Fruit fly (Drosophila melanogaster) whole organism, embryonic: Measurements from ENCODE around the gene CG13022.

Experiments used
- Asciz ChIP-seq: fragments of 200-800 bp; sonication (Bioruptor generic); optimal IDR thresholded peaks from 2 replicates; lab custom pipeline; 2017; ENCODE audit warnings: missing biosample characterization, mild to moderate bottlenecking, missing genetic modification characterization, missing genetic modification reagents
- B-H1 ChIP-seq: fragments of 200-800 bp; sonication (Bioruptor generic); IDR thresholded peaks from 3 replicates; pipeline ENCODE4 v1.3.6; 2022; ENCODE audit warnings: missing biosample characterization, missing genetic modification characterization
- BtbVII ChIP-seq: fragments of 200-800 bp; sonication (Bioruptor generic); optimal IDR thresholded peaks from 3 replicates; lab custom pipeline; 2017; ENCODE audit warnings: missing biosample characterization, mild to moderate bottlenecking, missing genetic modification characterization
- CG10654 ChIP-seq: fragments of 200-800 bp; sonication (Bioruptor generic); optimal IDR thresholded peaks from 2 replicates; lab custom pipeline; 2016; ENCODE audit warnings: missing biosample characterization, missing genetic modification characterization
- CG11247 ChIP-seq: fragments of 200-800 bp; sonication (Bioruptor generic); IDR thresholded peaks from 2 replicates; pipeline ENCODE4 v1.3.6; 2022; ENCODE audit warnings: missing biosample characterization, missing genetic modification characterization
- CG12659 ChIP-seq: fragments of 200-800 bp; sonication (Bioruptor generic); optimal IDR thresholded peaks from 3 replicates; lab custom pipeline; 2017; ENCODE audit warnings: mild to moderate bottlenecking, missing biosample characterization, missing genetic modification reagents, missing genetic modification characterization
- CG12769 ChIP-seq: fragments of 200-800 bp; sonication (Bioruptor generic); optimal IDR thresholded peaks from 2 replicates; lab custom pipeline; 2019; ENCODE audit warnings: missing biosample characterization, mild to moderate bottlenecking, missing genetic modification characterization, moderate library complexity
- CG13296 ChIP-seq: fragments of 200-800 bp; sonication (Bioruptor generic); optimal IDR thresholded peaks from 3 replicates; lab custom pipeline; 2018; ENCODE audit warnings: missing biosample characterization, mild to moderate bottlenecking, missing genetic modification characterization
- CG13624 ChIP-seq: fragments of 200-800 bp; sonication (Bioruptor generic); optimal IDR thresholded peaks from 2 replicates; lab custom pipeline; 2016; ENCODE audit warnings: missing biosample characterization, missing genetic modification characterization
- CG14860 ChIP-seq: fragments of 200-800 bp; sonication (Bioruptor generic); IDR thresholded peaks from 3 replicates; pipeline ENCODE4 v1.3.6; 2022; ENCODE audit warnings: missing biosample characterization, missing genetic modification characterization; ENCODE audit not compliant: partially characterized antibody
- CG15011 ChIP-seq: fragments of 200-800 bp; sonication (Bioruptor generic); optimal IDR thresholded peaks from 3 replicates; lab custom pipeline; 2018; ENCODE audit warnings: missing biosample characterization, mild to moderate bottlenecking, missing genetic modification characterization
- CG1529 ChIP-seq: fragments of 200-800 bp; sonication (Bioruptor generic); optimal IDR thresholded peaks from 3 replicates; lab custom pipeline; 2018; ENCODE audit warnings: missing biosample characterization, missing genetic modification characterization
- CG17802 ChIP-seq: fragments of 200-800 bp; sonication (Bioruptor generic); optimal IDR thresholded peaks from 2 replicates; lab custom pipeline; 2018; ENCODE audit warnings: missing biosample characterization, mild to moderate bottlenecking, missing genetic modification characterization, moderate library complexity
- CG2202 ChIP-seq: fragments of 200-800 bp; sonication (Bioruptor generic); optimal IDR thresholded peaks from 2 replicates; lab custom pipeline; 2018; ENCODE audit warnings: missing biosample characterization, mild to moderate bottlenecking, missing genetic modification characterization
- CG30403 ChIP-seq: fragments of 200-800 bp; sonication (Bioruptor generic); optimal IDR thresholded peaks from 3 replicates; lab custom pipeline; 2016; ENCODE audit warnings: missing biosample characterization, missing genetic modification characterization
- CG3065 ChIP-seq: fragments of 200-800 bp; sonication (Bioruptor generic); optimal IDR thresholded peaks from 2 replicates; lab custom pipeline; 2016; ENCODE audit warnings: missing biosample characterization, missing genetic modification characterization
- CG43689 ChIP-seq: fragments of 200-800 bp; sonication (Bioruptor generic); IDR thresholded peaks from 2 replicates; pipeline ENCODE4 v1.3.6; 2022; ENCODE audit warnings: missing biosample characterization, missing genetic modification characterization
- CG6765 ChIP-seq: fragments of 200-800 bp; sonication (Bioruptor generic); optimal IDR thresholded peaks from 3 replicates; lab custom pipeline; 2017; ENCODE audit warnings: missing biosample characterization, mild to moderate bottlenecking, missing genetic modification characterization
- CG8478 ChIP-seq: fragments of >200 bp; optimal IDR thresholded peaks from 2 replicates; lab custom pipeline; 2018
- CG8924 ChIP-seq: fragments of 200-800 bp; optimal IDR thresholded peaks from 3 replicates; lab custom pipeline; 2019; ENCODE audit warnings: missing biosample characterization, mild to moderate bottlenecking, missing genetic modification characterization, moderate library complexity
- D ChIP-seq, 2 experiments: fragments of 200-800 bp in 1 of 2; fragments of >200 bp in 1 of 2; sonication (Bioruptor generic) in 1 of 2; optimal IDR thresholded peaks; 2 replicates in 1 of 2; 3 replicates in 1 of 2; lab custom pipeline; 2017; ENCODE audit warnings: mild to moderate bottlenecking in 1 of 2, missing biosample characterization in 1 of 2, missing genetic modification characterization in 1 of 2, missing genetic modification reagents in 1 of 2
- Doc3 ChIP-seq: fragments of 200-800 bp; sonication (Bioruptor generic); IDR thresholded peaks from 3 replicates; pipeline ENCODE4 v1.3.6; 2022; ENCODE audit warnings: missing biosample characterization, missing genetic modification characterization; ENCODE audit not compliant: partially characterized antibody
- HHEX ChIP-seq: fragments of 200-800 bp; sonication (Bioruptor generic); optimal IDR thresholded peaks from 3 replicates; lab custom pipeline; 2017; ENCODE audit warnings: missing biosample characterization, mild to moderate bottlenecking, missing genetic modification characterization, missing genetic modification reagents
- HLHmδ ChIP-seq: fragments of 200-800 bp; sonication (Bioruptor generic); optimal IDR thresholded peaks from 2 replicates; lab custom pipeline; 2018; ENCODE audit warnings: missing biosample characterization, mild to moderate bottlenecking, missing genetic modification characterization, moderate library complexity
- Hey ChIP-seq: fragments of 200-800 bp; sonication (Bioruptor generic); optimal IDR thresholded peaks from 3 replicates; lab custom pipeline; 2018; ENCODE audit warnings: missing biosample characterization, mild to moderate bottlenecking, missing genetic modification characterization
- NfI ChIP-seq: fragments of 200-800 bp; sonication (Bioruptor generic); optimal IDR thresholded peaks from 3 replicates; lab custom pipeline; 2018; ENCODE audit warnings: missing biosample characterization, mild to moderate bottlenecking, missing genetic modification characterization, moderate library complexity
- Six4 ChIP-seq: fragments of 200-800 bp; sonication (Bioruptor generic); optimal IDR thresholded peaks from 2 replicates; lab custom pipeline; 2016; ENCODE audit warnings: missing biosample characterization, missing genetic modification characterization
- Sry-β ChIP-seq: fragments of 200-800 bp; sonication (Bioruptor generic); optimal IDR thresholded peaks from 2 replicates; lab custom pipeline; 2018; ENCODE audit warnings: missing biosample characterization, mild to moderate bottlenecking, missing genetic modification characterization, moderate library complexity
- Usf ChIP-seq: fragments of 200-800 bp; sonication (Bioruptor generic); optimal IDR thresholded peaks from 2 replicates; lab custom pipeline; 2017; ENCODE audit warnings: missing genotype, missing biosample characterization, missing genetic modification characterization
- al ChIP-seq: fragments of 200-800 bp; sonication (Bioruptor generic); IDR thresholded peaks from 2 replicates; pipeline ENCODE4 v1.3.6; 2022; ENCODE audit warnings: missing biosample characterization, missing genetic modification characterization
- chif ChIP-seq, 2 experiments: fragments of 200-800 bp; sonication (Bioruptor generic); optimal IDR thresholded peaks; 3 replicates each; lab custom pipeline; 2016; ENCODE audit warnings: missing biosample characterization in 2 of 2, missing genetic modification characterization in 2 of 2
- crc ChIP-seq: fragments of 200-800 bp; sonication (Bioruptor generic); optimal IDR thresholded peaks from 2 replicates; lab custom pipeline; 2016; ENCODE audit warnings: missing biosample characterization, missing genetic modification characterization
- crol ChIP-seq: fragments of 200-800 bp; sonication (Bioruptor generic); IDR thresholded peaks from 2 replicates; pipeline ENCODE4 v1.3.6; 2022; ENCODE audit warnings: missing biosample characterization, missing genetic modification characterization
- dm ChIP-seq: fragments of 200-800 bp; sonication (Bioruptor generic); optimal IDR thresholded peaks from 3 replicates; lab custom pipeline; 2016; ENCODE audit warnings: missing biosample characterization, missing genetic modification characterization
- emc ChIP-seq: fragments of 200-800 bp; sonication (Bioruptor generic); optimal IDR thresholded peaks from 2 replicates; lab custom pipeline; 2016; ENCODE audit warnings: missing biosample characterization, missing genetic modification characterization
- fd3F ChIP-seq: fragments of 200-800 bp; sonication (Bioruptor generic); optimal IDR thresholded peaks from 2 replicates; lab custom pipeline; 2018; ENCODE audit warnings: missing biosample characterization, mild to moderate bottlenecking, missing genetic modification characterization, moderate library complexity
- gem ChIP-seq: fragments of 200-800 bp; sonication (Bioruptor generic); optimal IDR thresholded peaks from 2 replicates; lab custom pipeline; 2019; ENCODE audit warnings: missing biosample characterization, mild to moderate bottlenecking, missing genetic modification characterization, moderate library complexity
- jigr1 ChIP-seq: fragments of 200-800 bp; sonication (Bioruptor generic); IDR thresholded peaks from 3 replicates; pipeline ENCODE4 v1.3.6; 2022; ENCODE audit warnings: missing biosample characterization, missing genetic modification characterization
- ken ChIP-seq: fragments of 200-800 bp; sonication (Bioruptor generic); IDR thresholded peaks from 3 replicates; pipeline ENCODE4 v1.3.6; 2022; ENCODE audit warnings: missing biosample characterization, missing genetic modification characterization
- kni ChIP-seq: fragments of 200-800 bp; sonication (Bioruptor generic); optimal IDR thresholded peaks from 3 replicates; lab custom pipeline; 2017; ENCODE audit warnings: mild to moderate bottlenecking, missing biosample characterization, missing genetic modification reagents, missing genetic modification characterization
- otp ChIP-seq: fragments of 200-800 bp; sonication (Bioruptor generic); IDR thresholded peaks from 3 replicates; pipeline ENCODE4, ENCODE4 v1.3.6; 2022; ENCODE audit warnings: missing biosample characterization, missing genetic modification characterization
- pros ChIP-seq: fragments of 200-800 bp; sonication (Bioruptor generic); optimal IDR thresholded peaks from 3 replicates; lab custom pipeline; 2019; ENCODE audit warnings: missing biosample characterization, mild to moderate bottlenecking, missing genetic modification characterization, moderate library complexity
- repo ChIP-seq: fragments of 200-800 bp; sonication (Bioruptor generic); optimal IDR thresholded peaks from 2 replicates; lab custom pipeline; 2016; ENCODE audit warnings: missing biosample characterization, missing genetic modification characterization
- ro ChIP-seq: fragments of 200-800 bp; sonication (Bioruptor generic); IDR thresholded peaks from 2 replicates; pipeline ENCODE4 v1.3.6; 2022; ENCODE audit warnings: missing biosample characterization, missing genetic modification characterization
- sim ChIP-seq: fragments of 200-800 bp; sonication (Bioruptor generic); IDR thresholded peaks from 2 replicates; pipeline ENCODE4 v1.3.6; 2022; ENCODE audit warnings: missing biosample characterization, missing genetic modification characterization
- sqz ChIP-seq: fragments of 200-800 bp; sonication (Bioruptor generic); optimal IDR thresholded peaks from 3 replicates; lab custom pipeline; 2018; ENCODE audit warnings: missing biosample characterization, mild to moderate bottlenecking, missing genetic modification characterization
- zen ChIP-seq: fragments of 200-800 bp; sonication (Bioruptor generic); optimal IDR thresholded peaks from 3 replicates; lab custom pipeline; 2018; ENCODE audit warnings: missing biosample characterization, mild to moderate bottlenecking, missing genetic modification characterization, moderate library complexity
- zfh1 ChIP-seq: fragments of 200-800 bp; sonication (Bioruptor generic); IDR thresholded peaks from 3 replicates; pipeline ENCODE4 v1.3.6; 2022; ENCODE audit warnings: missing biosample characterization, missing genetic modification characterization

CG13022 gene

DNA sequence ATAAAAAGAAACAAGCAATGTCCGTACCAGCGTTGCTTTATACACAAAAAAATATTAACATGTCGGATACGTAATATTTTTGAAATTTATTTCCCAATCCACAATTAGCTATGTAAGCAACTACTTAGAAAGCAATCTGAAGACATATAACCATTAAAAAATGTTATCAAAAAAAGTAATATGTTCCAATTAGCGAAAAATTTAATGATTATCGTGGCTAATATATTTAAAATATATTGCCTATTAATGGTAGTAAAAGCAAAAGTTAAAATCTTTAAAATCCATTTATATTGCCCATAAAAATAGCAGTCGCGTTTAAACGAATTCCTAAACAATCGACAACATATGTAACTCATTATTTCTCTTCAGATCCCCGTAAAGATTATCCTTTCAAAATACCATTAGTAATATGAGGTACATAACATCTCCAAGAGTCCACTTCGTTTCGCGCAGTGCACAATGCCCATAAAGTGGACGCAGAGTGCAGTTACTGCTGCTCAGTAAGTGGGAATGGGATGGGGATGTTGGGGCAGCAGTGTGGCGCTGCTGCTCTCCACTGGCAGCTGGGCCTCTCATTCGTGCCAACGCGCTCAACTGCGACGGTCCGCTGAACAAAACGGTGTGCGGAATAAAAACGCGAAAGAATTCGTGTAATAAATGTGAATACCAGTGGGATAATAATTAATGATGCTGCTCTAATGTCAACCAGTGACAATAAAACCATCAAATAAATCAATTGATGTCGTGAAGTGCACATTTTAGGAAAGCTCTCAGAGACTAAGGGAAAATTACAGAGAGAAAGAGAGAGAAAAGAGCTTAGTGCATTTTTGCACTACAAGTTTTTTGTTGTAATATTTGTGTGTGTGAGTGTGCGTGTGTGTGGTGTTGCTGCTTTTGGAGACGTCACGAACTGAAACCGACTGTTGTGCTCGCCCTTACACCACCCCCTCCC is 47.6 kb upstream of the CG13022 start (continued):
- TF ChIP-seq Hey (tag; lab: Kevin White, UChicago) (no peak), kni (GFP tag; lab: Kevin White, UChicago) (no peak), HLHmδ (GFP tag; lab: Kevin White, UChicago) (no peak), sim (GFP tag; lab: Robert Waterston, UW) (no peak), CG8924 (tag; lab: Kevin White, UChicago) (peak; percentile 58), otp (GFP tag; lab: Robert Waterston, UW) (no peak; the same call in 2 of the 3 replicates), ken (0 out of 3 replicates have a peak, but pooled peaks have one; percentile 42), Doc3 (no peak), jigr1 (GFP tag; lab: Robert Waterston, UW) (no peak), chif (GFP tag; optimal IDR thresholded peaks at IDR 0.05; lab: Kevin White, UChicago) (peak in 1 of 2 experiments; percentile 39), CG1529 (peak; percentile 34), CG30403 (GFP tag; lab: Kevin White, UChicago) (peak; percentile 77), zen (tag; lab: Kevin White, UChicago) (no peak), NfI (peak; percentile 47), emc (GFP tag; lab: Kevin White, UChicago) (no peak), ro (GFP tag; lab: Robert Waterston, UW) (no peak), CG15011 (GFP tag; lab: Kevin White, UChicago) (peak; percentile 52), HHEX (peak; percentile 5), CG11247 (peak; percentile 49; the same call in 1 of the 2 replicates), repo (GFP tag; lab: Kevin White, UChicago) (no peak), CG6765 (no peak), CG12769 (tag; lab: Kevin White, UChicago) (peak; percentile 76), CG8478 (no peak), CG13624 (GFP tag; lab: Kevin White, UChicago) (peak; percentile 38), CG2202 (tag; lab: Kevin White, UChicago) (no peak), Usf (GFP tag; lab: Kevin White, UChicago) (no peak), CG17802 (tag; lab: Kevin White, UChicago) (peak; percentile 19), Six4 (peak; percentile 5), CG14860 (no peak), al (peak; percentile 49; the same call in 1 of the 2 replicates), CG43689 (GFP tag; lab: Robert Waterston, UW) (no peak), Sry-β (GFP tag; lab: Kevin White, UChicago) (no peak), CG3065 (GFP tag; lab: Kevin White, UChicago) (no peak), Asciz (GFP tag; lab: Kevin White, UChicago) (peak; percentile 60), BtbVII (GFP tag; lab: Kevin White, UChicago) (peak; percentile 21), pros (GFP tag; lab: Kevin White, UChicago) (no peak), B-H1 (0 out of 3 replicates have a peak, but pooled peaks have one; percentile 22), dm (GFP tag; lab: Kevin White, UChicago) (no peak), D (optimal IDR thresholded peaks at IDR 0.05; lab: Kevin White, UChicago) (no peak), D (GFP tag; optimal IDR thresholded peaks at IDR 0.05; lab: Kevin White, UChicago) (peak; percentile 67), zfh1 (peak; percentile 54; the same call in 2 of the 3 replicates), gem (peak; percentile 71), sqz (no peak), crc (GFP tag; lab: Kevin White, UChicago) (no peak), crol (GFP tag; lab: Robert Waterston, UW) (no peak), fd3F (no peak), CG12659 (peak; percentile 30), CG10654 (GFP tag; lab: Kevin White, UChicago) (no peak), CG13296 (GFP tag; lab: Kevin White, UChicago) (peak; percentile 35)
